Worm (Caenorhabditis elegans) whole organism, mixed stage, embryonic: ENCODE measurements around the gene F38A1.15.

Source experiments
- cnd-1 ChIP-seq: fragments of 200-800 bp; sonication (Bioruptor generic); optimal IDR thresholded peaks from 2 replicates; lab custom pipeline; 2018; ENCODE audit warnings: mild to moderate bottlenecking, missing genetic modification characterization, missing compliant biosample characterization
- nhr-237 ChIP-seq: fragments of 150-350 bp; optimal IDR thresholded peaks from 2 replicates; lab custom pipeline; 2014; ENCODE audit warnings: missing biosample characterization, missing genetic modification characterization
- nhr-28 ChIP-seq: fragments of 150-350 bp; optimal IDR thresholded peaks from 2 replicates; lab custom pipeline; 2014; ENCODE audit warnings: missing biosample characterization, missing genetic modification characterization
- nhr-76 ChIP-seq: sonication (generic microtip); optimal IDR thresholded peaks from 2 replicates; lab custom pipeline; 2017; ENCODE audit warnings: missing biosample characterization, missing genetic modification characterization
- snpc-4 ChIP-seq: fragments of 150-350 bp; optimal IDR thresholded peaks from 2 replicates; lab custom pipeline; 2014; ENCODE audit warnings: missing biosample characterization, missing genetic modification characterization

DNA sequence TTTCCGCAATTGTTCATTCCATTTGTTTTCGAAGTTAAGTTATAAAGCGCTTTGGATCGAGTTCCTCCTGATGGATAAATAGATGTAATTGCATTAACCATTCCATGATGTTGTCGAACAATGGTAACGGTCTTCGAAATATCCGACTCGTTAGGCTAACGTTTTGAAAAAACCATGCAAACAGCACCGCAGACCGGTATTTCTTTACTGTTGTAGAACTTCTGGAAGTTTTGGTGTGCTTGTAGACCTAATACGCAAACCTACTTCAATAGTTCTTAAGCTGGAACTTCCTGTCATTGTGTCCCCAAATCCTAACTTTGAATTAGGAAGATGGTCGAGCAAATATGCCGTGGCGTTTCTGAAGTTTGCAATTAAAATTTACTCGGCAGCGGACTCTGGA lies 2.0 kb upstream of the F38A1.15 start, which contains the start of gene F38A1.9:
- no peak for TF ChIP-seq snpc-4 (tag; lab: Kevin White, UChicago)
- TF ChIP-seq nhr-237 (tag; lab: Kevin White, UChicago): no peak
- no peak for TF ChIP-seq nhr-76 (tag; lab: Kevin White, UChicago)
- no peak for TF ChIP-seq nhr-28
- TF ChIP-seq cnd-1 (tag; lab: Kevin White, UChicago): no peak
